Fruit fly (Drosophila melanogaster) whole organism: ENCODE data around the gene CG8852.

ENCODE experiments used
- CG8478 ChIP-seq: fragments of >200 bp; optimal IDR thresholded peaks from 2 replicates; lab custom pipeline; 2018; ENCODE audit warnings: inconsistent platforms
- Dll ChIP-seq: fragments of >200 bp; optimal IDR thresholded peaks from 2 replicates; lab custom pipeline; 2017
- EcR ChIP-seq, 2 experiments: fragments of >200 bp; optimal IDR thresholded peaks; 2 replicates each; lab custom pipeline; 2017; ENCODE audit warnings: missing biosample characterization in 2 of 2, missing genetic modification characterization in 2 of 2, missing genetic modification reagents in 2 of 2
- pan ChIP-seq: fragments of >200 bp; optimal IDR thresholded peaks from 2 replicates; lab custom pipeline; 2017
- psq ChIP-seq: fragments of >200 bp; optimal IDR thresholded peaks from 2 replicates; lab custom pipeline; 2017
- usp ChIP-seq: fragments of >200 bp; optimal IDR thresholded peaks from 2 replicates; lab custom pipeline; 2017; ENCODE audit warnings: missing biosample characterization, missing genetic modification characterization, mixed read lengths

CG8852 gene

DNA sequence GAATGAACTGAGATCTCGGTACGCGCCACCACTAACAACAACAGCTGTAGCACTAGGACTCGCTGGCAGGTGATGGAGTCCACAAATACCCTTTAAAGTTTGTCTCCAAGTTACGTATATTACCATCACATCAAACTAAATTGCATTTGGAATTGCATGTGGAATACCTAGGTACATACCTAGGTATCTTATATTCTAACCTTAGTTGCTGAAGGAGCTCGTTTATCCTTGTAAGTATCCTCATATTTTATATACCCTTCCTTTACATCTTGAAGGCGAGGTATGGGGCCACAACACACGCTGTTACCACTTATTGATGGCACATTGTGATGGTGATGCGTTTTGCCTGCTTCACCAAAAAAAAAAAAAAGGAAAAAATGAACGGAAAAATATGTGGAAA is 42.5 kb downstream of the CG8852 start:
- TF ChIP-seq pan (no peak), psq (no peak), Dll (lab: Kevin White, UChicago) (no peak), EcR (GFP tag; optimal IDR thresholded peaks at IDR 0.05; lab: Kevin White, UChicago) (no peak), CG8478 (lab: Kevin White, UChicago) (no peak), usp (GFP tag; lab: Kevin White, UChicago) (no peak)

DNA sequence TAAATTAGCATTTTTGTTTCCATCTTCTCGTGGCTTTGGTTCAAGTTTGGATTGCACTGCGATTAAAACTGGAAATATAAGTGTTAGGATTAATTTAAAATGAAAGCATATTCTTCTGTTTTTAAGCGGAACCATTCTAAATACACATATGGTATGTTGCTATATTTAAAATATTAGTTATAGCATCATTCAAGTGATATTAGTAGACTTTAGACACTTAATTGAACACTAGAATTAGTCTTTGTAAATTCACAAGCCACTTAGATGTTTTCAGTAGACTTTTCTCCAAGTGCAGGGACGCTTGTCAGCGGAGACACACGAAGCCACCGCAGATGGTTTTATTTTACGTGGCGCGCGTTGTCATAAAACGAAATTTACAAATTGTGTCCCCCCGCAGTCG is 45.0 kb downstream of the CG8852 start:
- no peak for TF ChIP-seq pan
- no peak for TF ChIP-seq psq
- no peak for TF ChIP-seq EcR (GFP tag; optimal IDR thresholded peaks at IDR 0.05; lab: Kevin White, UChicago)
- TF ChIP-seq usp (GFP tag; lab: Kevin White, UChicago): no peak
- no peak for TF ChIP-seq CG8478 (lab: Kevin White, UChicago)
- no peak for TF ChIP-seq Dll (lab: Kevin White, UChicago)

dm6 chr2L:3570566-3570965 is 45.6 kb downstream of the CG8852 start:
- TF ChIP-seq psq: no peak
- no peak for TF ChIP-seq Dll (lab: Kevin White, UChicago)

DNA sequence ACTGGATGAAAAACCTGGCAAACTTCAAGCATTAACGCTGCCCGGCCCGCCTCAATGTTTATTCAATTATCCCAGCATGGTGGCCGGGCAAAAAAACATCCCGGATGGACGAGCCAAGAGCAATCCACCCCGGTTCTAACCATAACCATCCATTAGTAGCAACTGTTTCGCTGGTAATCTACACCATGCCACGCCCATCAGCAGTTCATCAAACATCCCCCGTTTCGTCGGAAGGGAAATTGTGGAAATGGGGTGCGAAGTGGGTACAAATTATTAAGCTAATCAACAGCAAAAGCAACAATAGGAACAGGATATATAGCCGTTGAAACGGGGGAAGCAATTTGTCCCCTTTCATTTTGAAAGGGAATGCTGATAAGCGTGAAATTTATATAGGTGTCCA is 46.5 kb downstream of the CG8852 start:
- TF ChIP-seq psq (no peak), CG8478 (lab: Kevin White, UChicago) (no peak), usp (GFP tag; lab: Kevin White, UChicago) (no peak), EcR (GFP tag; optimal IDR thresholded peaks at IDR 0.05; lab: Kevin White, UChicago) (no peak), Dll (lab: Kevin White, UChicago) (no peak), pan (no peak)

DNA sequence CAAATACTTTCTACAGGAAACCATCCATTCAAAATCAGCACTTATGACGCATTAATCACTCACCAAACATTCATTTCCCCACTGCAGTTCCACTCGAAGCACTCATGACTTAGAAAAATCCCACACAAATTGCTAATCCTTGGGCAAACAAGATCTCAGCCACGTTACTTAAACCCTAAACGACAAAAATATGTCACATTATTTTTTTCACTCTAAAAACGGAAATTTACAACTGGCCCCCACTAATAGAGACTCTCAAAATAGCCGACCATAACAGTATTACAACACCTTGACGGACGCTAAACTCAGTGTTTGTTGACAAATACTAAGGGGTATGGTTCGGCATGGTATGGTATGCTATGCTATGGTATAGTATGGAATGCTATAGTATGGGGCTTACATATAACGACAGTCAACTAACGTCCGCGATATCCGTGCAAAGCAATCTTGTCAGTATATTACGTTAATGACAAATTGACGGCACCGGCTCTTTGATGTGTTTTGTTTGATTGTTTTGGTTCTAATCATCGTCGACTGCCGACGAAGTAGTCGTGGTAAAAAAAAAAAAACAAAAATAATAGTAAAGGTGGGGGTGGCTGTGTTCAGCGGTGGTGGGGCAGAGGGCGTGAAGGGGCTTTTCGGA is 47.7 kb downstream of the CG8852 start:
- no peak for TF ChIP-seq usp (GFP tag; lab: Kevin White, UChicago)
- no peak for TF ChIP-seq EcR (GFP tag; optimal IDR thresholded peaks at IDR 0.05; lab: Kevin White, UChicago)
- no peak for TF ChIP-seq CG8478 (lab: Kevin White, UChicago)
- no peak for TF ChIP-seq Dll (lab: Kevin White, UChicago)
- no peak for TF ChIP-seq psq
- TF ChIP-seq pan: no peak

DNA sequence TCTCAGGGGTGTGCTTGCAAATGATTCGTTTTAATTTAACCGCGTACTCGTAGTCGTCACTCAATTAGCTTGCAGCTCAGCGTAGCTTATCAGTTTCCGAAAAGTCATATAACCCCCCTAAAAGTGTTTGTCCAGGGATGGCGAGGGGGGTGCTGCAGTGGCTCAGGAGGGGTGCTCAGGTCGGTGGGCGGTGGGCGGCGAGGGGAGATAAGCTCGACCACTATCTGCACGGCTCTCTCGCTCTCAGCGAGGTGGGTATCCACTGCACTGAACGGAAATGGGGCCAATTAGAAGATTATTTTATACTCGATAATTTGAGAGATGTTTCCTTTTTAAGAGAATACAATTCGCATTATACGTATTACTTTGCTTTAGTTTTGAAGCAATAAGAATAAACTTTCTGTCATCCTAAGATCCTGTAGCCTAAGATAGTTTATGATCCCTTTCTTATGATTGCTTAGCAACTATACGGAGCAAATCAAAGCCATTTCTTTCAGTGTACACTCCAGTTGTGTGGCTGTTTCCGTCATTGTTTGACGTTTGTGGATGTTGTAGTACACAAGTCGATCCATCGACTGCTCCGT is 48.3 kb downstream of the CG8852 start:
- TF ChIP-seq EcR (GFP tag; optimal IDR thresholded peaks at IDR 0.05; lab: Kevin White, UChicago) (no peak), CG8478 (lab: Kevin White, UChicago) (no peak)

dm6 chr2L:3573907-3574306 is 49.0 kb downstream of the CG8852 start:
- TF ChIP-seq Dll (lab: Kevin White, UChicago) (no peak), usp (GFP tag; lab: Kevin White, UChicago) (no peak), psq (no peak), CG8478 (lab: Kevin White, UChicago) (no peak), pan (no peak), EcR (GFP tag; optimal IDR thresholded peaks at IDR 0.05; lab: Kevin White, UChicago) (no peak)

DNA sequence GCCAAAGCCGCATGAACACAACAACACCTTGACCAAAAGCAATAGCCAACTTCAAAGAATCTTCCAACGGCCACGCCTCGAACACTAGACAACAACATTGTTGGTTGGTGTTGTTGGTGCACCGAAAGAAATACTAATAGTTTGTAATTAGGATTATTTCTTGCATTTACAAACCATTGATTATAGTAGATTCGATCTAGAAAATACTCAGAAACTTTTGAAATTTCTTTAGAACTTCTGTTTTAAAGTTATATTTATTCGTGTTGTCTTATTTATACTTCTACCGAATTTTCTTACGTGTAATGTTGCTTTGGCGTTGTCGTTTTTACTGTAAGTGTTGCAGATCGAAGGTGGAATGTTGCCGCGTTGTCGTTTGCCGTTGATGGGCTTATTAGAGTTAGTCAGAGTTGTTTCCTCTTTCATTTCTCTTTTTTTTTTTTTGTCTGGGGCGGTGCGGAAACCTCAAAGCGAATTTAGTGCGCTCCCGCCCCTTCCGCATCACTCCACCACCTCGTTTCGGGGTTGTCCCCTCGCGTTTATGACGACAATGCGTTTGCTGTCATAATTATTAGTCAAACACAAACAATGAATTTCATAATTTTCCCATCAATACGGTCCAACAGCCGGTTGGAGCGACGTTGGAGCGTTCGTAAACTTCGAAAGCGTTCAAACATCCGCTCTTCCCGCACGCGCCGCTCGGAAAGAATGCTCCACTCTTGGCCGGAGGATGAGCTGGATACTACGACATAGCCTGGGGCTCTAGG is 50.9 kb downstream of the CG8852 start, which contains the start of gene CG43815:
TSS of gene CG43815 (plus strand) at position 532 of the 764 bp plus-strand sequence.
- TF ChIP-seq EcR (GFP tag; optimal IDR thresholded peaks at IDR 0.05; lab: Kevin White, UChicago) (no peak), Dll (lab: Kevin White, UChicago) (no peak), psq (no peak), pan (no peak), usp (GFP tag; lab: Kevin White, UChicago) (no peak), CG8478 (lab: Kevin White, UChicago) (no peak)

DNA sequence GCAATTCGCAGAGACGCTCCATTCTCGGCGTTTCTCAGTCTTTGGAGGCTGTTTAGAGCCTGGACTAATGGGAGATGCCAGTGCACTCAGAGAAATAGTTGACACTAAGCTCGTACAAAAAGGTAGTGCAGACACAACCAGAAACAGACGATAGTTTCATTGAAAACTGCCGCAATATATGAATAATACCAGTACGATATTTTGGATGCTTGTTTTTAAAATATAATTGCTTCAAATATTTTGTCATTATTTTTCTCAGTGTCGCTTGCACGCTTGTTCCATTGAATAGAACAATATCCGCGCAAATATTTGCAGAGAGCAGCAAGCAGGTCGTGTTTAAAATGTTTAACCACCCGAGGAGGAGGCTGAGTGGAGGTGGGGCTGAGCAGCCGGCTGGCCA is 51.6 kb downstream of the CG8852 start:
- TF ChIP-seq psq: no peak
- no peak for TF ChIP-seq EcR (GFP tag; optimal IDR thresholded peaks at IDR 0.05; lab: Kevin White, UChicago)
- no peak for TF ChIP-seq Dll (lab: Kevin White, UChicago)
- TF ChIP-seq pan: no peak
- no peak for TF ChIP-seq usp (GFP tag; lab: Kevin White, UChicago)
- no peak for TF ChIP-seq CG8478 (lab: Kevin White, UChicago)
